Worm (Caenorhabditis elegans): ENCODE data around the gene glit-1.

Gene glit-1

ce11 chrX:4742285-4742684 is 30.2 kb downstream of the glit-1 start:
- no peak for TF ChIP-seq him-1 (tag; optimal IDR thresholded peaks at IDR 0.05)
- TF ChIP-seq W03F9.2 (tag; optimal IDR thresholded peaks at IDR 0.05), result no peak
- TF ChIP-seq dao-5 (tag; optimal IDR thresholded peaks at IDR 0.05), result no peak

ce11 chrX:4744037-4744436 is 32.0 kb downstream of the glit-1 start:
- TF ChIP-seq W03F9.2 (tag; optimal IDR thresholded peaks at IDR 0.05) (no peak), him-1 (tag; optimal IDR thresholded peaks at IDR 0.05) (no peak), dao-5 (tag; optimal IDR thresholded peaks at IDR 0.05) (no peak)

- no peak for TF ChIP-seq dao-5 (tag; optimal IDR thresholded peaks at IDR 0.05)
- TF ChIP-seq W03F9.2 (tag; optimal IDR thresholded peaks at IDR 0.05), result no peak
- no peak for TF ChIP-seq him-1 (tag; optimal IDR thresholded peaks at IDR 0.05)
Measured at ce11 chrX:4749080-4749479, 37.0 kb downstream of the glit-1 start, which contains the start of gene lon-2. Gene lon-2, minus strand, starts transcription at chrX:4749083.

ce11 chrX:4754725-4755124 is 42.6 kb downstream of the glit-1 start, which contains the start of gene C39E6.2:
Gene C39E6.2, minus strand, starts transcription at chrX:4755118.
- TF ChIP-seq dao-5 (tag; optimal IDR thresholded peaks at IDR 0.05) (no peak), him-1 (tag; optimal IDR thresholded peaks at IDR 0.05) (no peak), W03F9.2 (tag; optimal IDR thresholded peaks at IDR 0.05) (no peak)

ce11 chrX:4759718-4760117 is 47.6 kb downstream of the glit-1 start:
- TF ChIP-seq him-1 (tag; optimal IDR thresholded peaks at IDR 0.05), result no peak
- no peak for TF ChIP-seq dao-5 (tag; optimal IDR thresholded peaks at IDR 0.05)
- no peak for TF ChIP-seq W03F9.2 (tag; optimal IDR thresholded peaks at IDR 0.05)

- TF ChIP-seq W03F9.2 (tag; optimal IDR thresholded peaks at IDR 0.05) (no peak), him-1 (tag; optimal IDR thresholded peaks at IDR 0.05) (no peak), dao-5 (tag; optimal IDR thresholded peaks at IDR 0.05) (no peak)
Measured at ce11 chrX:4761540-4761939, 49.5 kb downstream of the glit-1 start, which contains the start of gene mls-2. Gene mls-2, minus strand, starts transcription at chrX:4761640.

Measured in whole organism, L4/young adult.